Fruit fly (Drosophila melanogaster) whole organism, prepupa: ENCODE data around the gene Bx42.

ENCODE experiments used
- CG11294 ChIP-seq: fragments of 200-800 bp; sonication (Bioruptor generic); IDR thresholded peaks from 2 replicates; pipeline ENCODE4 v1.3.6; 2022; ENCODE audit warnings: missing biosample characterization, missing genetic modification characterization
- CG11902 ChIP-seq: fragments of 200-800 bp; sonication (Bioruptor generic); optimal IDR thresholded peaks from 3 replicates; lab custom pipeline; 2016; ENCODE audit warnings: missing biosample characterization, missing genetic modification characterization
- CG32006 ChIP-seq: fragments of 200-800 bp; sonication (Bioruptor generic); optimal IDR thresholded peaks from 3 replicates; lab custom pipeline; 2017; ENCODE audit warnings: missing biosample characterization, mild to moderate bottlenecking, missing genetic modification characterization
- CG34406 ChIP-seq: fragments of 200-800 bp; sonication (Bioruptor generic); optimal IDR thresholded peaks from 3 replicates; lab custom pipeline; 2016; ENCODE audit warnings: missing biosample characterization, missing genetic modification characterization
- CG3919 ChIP-seq: fragments of 200-800 bp; sonication (Bioruptor generic); optimal IDR thresholded peaks from 3 replicates; lab custom pipeline; 2016; ENCODE audit warnings: missing biosample characterization, missing genetic modification characterization
- CG4318 ChIP-seq: fragments of 200-800 bp; sonication (Bioruptor generic); optimal IDR thresholded peaks from 3 replicates; lab custom pipeline; 2017; ENCODE audit warnings: missing biosample characterization, mild to moderate bottlenecking, missing genetic modification characterization
- CG6163 ChIP-seq: fragments of 200-800 bp; sonication (Bioruptor generic); IDR thresholded peaks from 3 replicates; pipeline ENCODE4 v1.3.6; 2022; ENCODE audit warnings: missing biosample characterization, missing genetic modification characterization
- CG6854 ChIP-seq: fragments of 200-800 bp; sonication (Bioruptor generic); optimal IDR thresholded peaks from 2 replicates; lab custom pipeline; 2017; ENCODE audit warnings: missing biosample characterization, mild to moderate bottlenecking, missing genetic modification characterization
- CG7368 ChIP-seq: fragments of 200-800 bp; sonication (Bioruptor generic); optimal IDR thresholded peaks from 3 replicates; lab custom pipeline; 2016; ENCODE audit warnings: missing biosample characterization, missing genetic modification characterization
- CG8119 ChIP-seq: fragments of 200-800 bp; sonication (Bioruptor generic); IDR thresholded peaks from 3 replicates; pipeline ENCODE4 v1.3.6; 2022; ENCODE audit warnings: missing biosample characterization, missing genetic modification characterization
- CG8632 ChIP-seq: fragments of 200-800 bp; sonication (Bioruptor generic); optimal IDR thresholded peaks from 3 replicates; lab custom pipeline; 2016; ENCODE audit warnings: missing biosample characterization, missing genetic modification characterization
- CG9139 ChIP-seq: fragments of 200-800 bp; sonication (Bioruptor generic); optimal IDR thresholded peaks from 3 replicates; lab custom pipeline; 2017; ENCODE audit warnings: missing biosample characterization, mild to moderate bottlenecking, missing genetic modification characterization
- Eip75B ChIP-seq: fragments of 200-800 bp; sonication (Bioruptor generic); optimal IDR thresholded peaks from 3 replicates; lab custom pipeline; 2016; ENCODE audit warnings: missing biosample characterization, missing genetic modification characterization
- Ets96B ChIP-seq: fragments of 200-800 bp; optimal IDR thresholded peaks from 2 replicates; lab custom pipeline; 2019; ENCODE audit warnings: missing biosample characterization, mild to moderate bottlenecking, missing genetic modification characterization, moderate library complexity
- Hr4 ChIP-seq: fragments of 200-800 bp; sonication (Bioruptor generic); optimal IDR thresholded peaks from 3 replicates; lab custom pipeline; 2016; ENCODE audit warnings: missing biosample characterization, missing genetic modification characterization
- Lpt ChIP-seq: fragments of 200-800 bp; sonication (Bioruptor generic); optimal IDR thresholded peaks from 3 replicates; lab custom pipeline; 2016; ENCODE audit warnings: missing biosample characterization, missing genetic modification characterization
- Met ChIP-seq: fragments of 200-800 bp; sonication (Bioruptor generic); optimal IDR thresholded peaks from 3 replicates; lab custom pipeline; 2016; ENCODE audit warnings: missing biosample characterization, missing genetic modification characterization
- OdsH ChIP-seq: fragments of 200-800 bp; sonication (Bioruptor generic); optimal IDR thresholded peaks from 3 replicates; lab custom pipeline; 2016; ENCODE audit warnings: missing biosample characterization, missing genetic modification characterization
- Smox ChIP-seq: fragments of 200-800 bp; sonication (Bioruptor generic); optimal IDR thresholded peaks from 3 replicates; lab custom pipeline; 2016; ENCODE audit warnings: missing biosample characterization, missing genetic modification characterization
- Sox102F ChIP-seq: fragments of 200-800 bp; sonication (Bioruptor generic); optimal IDR thresholded peaks from 2 replicates; lab custom pipeline; 2016; ENCODE audit warnings: missing biosample characterization, mild to moderate bottlenecking, missing genetic modification characterization
- Sox14 ChIP-seq: fragments of 200-800 bp; sonication (Bioruptor generic); optimal IDR thresholded peaks from 3 replicates; lab custom pipeline; 2016; ENCODE audit warnings: missing biosample characterization, missing genetic modification characterization
- Sox15 ChIP-seq: fragments of 200-800 bp; sonication (Bioruptor generic); optimal IDR thresholded peaks from 3 replicates; lab custom pipeline; 2016; ENCODE audit warnings: missing biosample characterization, missing genetic modification characterization
- achi ChIP-seq: fragments of 200-800 bp; sonication (Bioruptor generic); optimal IDR thresholded peaks from 3 replicates; lab custom pipeline; 2016; ENCODE audit warnings: missing biosample characterization, missing genetic modification characterization
- acj6 ChIP-seq: fragments of 200-800 bp; sonication (Bioruptor generic); optimal IDR thresholded peaks from 3 replicates; lab custom pipeline; 2016; ENCODE audit warnings: missing biosample characterization, missing genetic modification characterization
- dac ChIP-seq: fragments of 200-800 bp; sonication (Bioruptor generic); optimal IDR thresholded peaks from 2 replicates; lab custom pipeline; 2017; ENCODE audit warnings: missing biosample characterization, mild to moderate bottlenecking, missing genetic modification characterization
- dsx ChIP-seq: fragments of 200-800 bp; optimal IDR thresholded peaks from 3 replicates; lab custom pipeline; 2019; ENCODE audit warnings: missing biosample characterization, mild to moderate bottlenecking, missing genetic modification characterization, moderate library complexity; ENCODE audit not compliant: poor library complexity, severe bottlenecking
- eg ChIP-seq: fragments of 200-800 bp; sonication (Bioruptor generic); IDR thresholded peaks from 3 replicates; pipeline ENCODE4 v1.3.6; 2022; ENCODE audit warnings: missing biosample characterization, missing genetic modification characterization
- esn ChIP-seq: fragments of 200-800 bp; sonication (Bioruptor generic); optimal IDR thresholded peaks from 2 replicates; lab custom pipeline; 2016; ENCODE audit warnings: missing biosample characterization, mild to moderate bottlenecking, missing genetic modification characterization, moderate library complexity
- fd85E ChIP-seq: fragments of 200-800 bp; sonication (Bioruptor generic); optimal IDR thresholded peaks from 3 replicates; lab custom pipeline; 2016; ENCODE audit warnings: missing biosample characterization, missing genetic modification characterization
- fkh ChIP-seq: fragments of 200-800 bp; sonication (Bioruptor generic); optimal IDR thresholded peaks from 3 replicates; lab custom pipeline; 2017; ENCODE audit warnings: missing biosample characterization, mild to moderate bottlenecking, missing genetic modification characterization, moderate library complexity
- lz ChIP-seq: fragments of 200-800 bp; sonication (Bioruptor generic); optimal IDR thresholded peaks from 3 replicates; lab custom pipeline; 2016; ENCODE audit warnings: missing biosample characterization, missing genetic modification characterization
- net ChIP-seq: fragments of 200-800 bp; sonication (Bioruptor generic); optimal IDR thresholded peaks from 3 replicates; lab custom pipeline; 2016; ENCODE audit warnings: missing biosample characterization, missing genetic modification characterization
- pdm3 ChIP-seq: fragments of 200-800 bp; sonication (Bioruptor generic); optimal IDR thresholded peaks from 3 replicates; lab custom pipeline; 2016; ENCODE audit warnings: missing biosample characterization, missing genetic modification characterization
- spab ChIP-seq: fragments of 200-800 bp; sonication (Bioruptor generic); optimal IDR thresholded peaks from 2 replicates; lab custom pipeline; 2017; ENCODE audit warnings: missing biosample characterization, mild to moderate bottlenecking, missing genetic modification characterization, missing genetic modification reagents
- ss ChIP-seq, 2 experiments: fragments of 200-800 bp; sonication (Bioruptor generic); optimal IDR thresholded peaks; 2 replicates in 1 of 2; 3 replicates in 1 of 2; lab custom pipeline; 2017 to 2018; ENCODE audit warnings: mild to moderate bottlenecking in 2 of 2, missing biosample characterization in 2 of 2, missing genetic modification characterization in 2 of 2, moderate library complexity in 1 of 2
- svp ChIP-seq: fragments of 200-800 bp; sonication (Bioruptor generic); peaks from one replicate; lab custom pipeline; 2016; ENCODE audit warnings: missing biosample characterization, missing genetic modification characterization
- topi ChIP-seq: fragments of 200-800 bp; sonication (Bioruptor generic); optimal IDR thresholded peaks from 3 replicates; lab custom pipeline; 2016; ENCODE audit warnings: missing biosample characterization, missing genetic modification characterization

The Bx42 gene

dm6 chrX:9133577-9134240, 27.3 kb upstream of the Bx42 start:
- TF ChIP-seq svp: peak; percentile 86
- no peak for TF ChIP-seq Sox14 (GFP tag; lab: Kevin White, UChicago)

DNA sequence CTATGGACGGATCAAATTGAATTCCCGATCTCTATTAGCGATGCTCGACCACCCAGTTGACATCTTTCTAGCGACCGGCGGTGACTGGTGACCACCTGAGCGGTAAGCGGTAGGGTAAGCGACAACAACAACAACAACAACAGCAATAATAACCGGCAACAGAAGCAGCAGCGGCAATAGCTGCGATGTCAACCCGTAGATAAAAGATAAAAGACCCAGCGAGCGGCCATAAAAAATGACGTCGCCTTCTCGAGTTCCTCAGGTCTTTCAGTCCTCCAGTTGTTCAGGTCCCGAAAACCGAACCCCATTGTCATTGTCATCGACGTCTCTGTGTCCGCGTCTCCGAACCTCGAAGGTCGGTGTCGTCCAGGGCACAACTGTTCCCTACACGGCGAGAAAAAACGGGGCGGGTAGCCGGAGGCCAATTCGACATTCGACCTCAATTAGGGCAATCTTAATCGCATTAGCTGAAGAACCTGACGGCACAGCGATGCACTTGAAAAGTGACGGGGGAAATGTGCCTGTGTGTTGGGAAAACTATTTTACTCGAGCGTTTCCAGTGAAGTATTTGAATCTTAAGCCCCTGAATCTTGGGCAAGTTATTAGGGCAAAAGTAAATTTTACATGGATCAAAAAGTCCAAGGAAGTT, 26.3 kb upstream of the Bx42 start:
- TF ChIP-seq spab (GFP tag; lab: Kevin White, UChicago) (no peak), CG32006 (GFP tag; lab: Kevin White, UChicago) (no peak), CG3919 (GFP tag; lab: Kevin White, UChicago) (no peak), Sox102F (GFP tag; lab: Kevin White, UChicago) (no peak), acj6 (GFP tag; lab: Kevin White, UChicago) (no peak), Hr4 (GFP tag; lab: Kevin White, UChicago) (no peak), CG7368 (GFP tag; lab: Kevin White, UChicago) (no peak), svp (no peak), CG8119 (GFP tag; lab: Robert Waterston, UW) (no peak), Sox15 (GFP tag; lab: Kevin White, UChicago) (no peak), Ets96B (tag; lab: Kevin White, UChicago) (no peak)

dm6 chrX:9131523-9131922, 25.1 kb upstream of the Bx42 start:
- TF ChIP-seq dac (GFP tag; lab: Kevin White, UChicago) (no peak), CG11294 (GFP tag; lab: Robert Waterston, UW) (no peak), fd85E (GFP tag; lab: Kevin White, UChicago) (no peak), net (GFP tag; lab: Kevin White, UChicago) (no peak), ss (GFP tag; optimal IDR thresholded peaks at IDR 0.05; lab: Kevin White, UChicago) (no peak), CG7368 (GFP tag; lab: Kevin White, UChicago) (no peak)
- TF ChIP-seq, all 60 proteins: peak for 0

- TF ChIP-seq CG6163 (no peak), dsx (GFP tag; lab: Kevin White, UChicago) (no peak), CG11902 (no peak), CG11294 (GFP tag; lab: Robert Waterston, UW) (no peak), CG9139 (GFP tag; lab: Kevin White, UChicago) (no peak), eg (no peak), Met (GFP tag; lab: Kevin White, UChicago) (no peak), CG6854 (GFP tag; lab: Kevin White, UChicago) (no peak), svp (no peak), achi (GFP tag; lab: Kevin White, UChicago) (no peak), CG8632 (GFP tag; lab: Kevin White, UChicago) (no peak), Sox14 (GFP tag; lab: Kevin White, UChicago) (no peak), dac (GFP tag; lab: Kevin White, UChicago) (no peak), Eip75B (GFP tag; lab: Kevin White, UChicago) (no peak), fkh (GFP tag; lab: Kevin White, UChicago) (no peak), CG34406 (GFP tag; lab: Kevin White, UChicago) (no peak), Lpt (no peak)
Observed at dm6 chrX:9130243-9130642, 23.8 kb upstream of the Bx42 start.

- TF ChIP-seq dac (GFP tag; lab: Kevin White, UChicago) (no peak), CG4318 (GFP tag; lab: Kevin White, UChicago) (no peak), Smox (GFP tag; lab: Kevin White, UChicago) (no peak), esn (GFP tag; lab: Kevin White, UChicago) (no peak), net (GFP tag; lab: Kevin White, UChicago) (no peak), pdm3 (GFP tag; lab: Kevin White, UChicago) (no peak), CG6163 (no peak), CG6854 (GFP tag; lab: Kevin White, UChicago) (no peak), CG34406 (GFP tag; lab: Kevin White, UChicago) (no peak), lz (GFP tag; lab: Kevin White, UChicago) (no peak), OdsH (GFP tag; lab: Kevin White, UChicago) (no peak), topi (no peak)
- TF ChIP-seq, all 60 proteins: peak for 0
Observed at dm6 chrX:9129436-9129835, 23.0 kb upstream of the Bx42 start.
